Worm (Caenorhabditis elegans) whole organism, young adult: ENCODE data around the gene alkb-1.

Experiments used
- F37B4.10 ChIP-seq: fragments of 200-800 bp; sonication (Bioruptor generic); IDR thresholded peaks from 2 replicates; pipeline ENCODE4 v1.3.6; 2022; ENCODE audit warnings: missing genetic modification characterization, missing compliant biosample characterization
- F39B2.1 ChIP-seq: fragments of 200-800 bp; sonication (Bioruptor generic); IDR thresholded peaks from 2 replicates; pipeline ENCODE4 v1.3.6; 2022; ENCODE audit warnings: missing genetic modification reagents, missing genetic modification characterization, missing compliant biosample characterization
- F52B5.7 ChIP-seq: sonication (generic microtip); optimal IDR thresholded peaks from 2 replicates; lab custom pipeline; 2016; ENCODE audit warnings: mild to moderate bottlenecking, missing genetic modification characterization, missing compliant biosample characterization
- F57A8.1 ChIP-seq: fragments of 200-800 bp; sonication (Bioruptor generic); optimal IDR thresholded peaks from 2 replicates; lab custom pipeline; 2018; ENCODE audit warnings: mild to moderate bottlenecking, missing genetic modification characterization, moderate library complexity, missing compliant biosample characterization
- F57C9.4 ChIP-seq: sonication (generic microtip); optimal IDR thresholded peaks from 2 replicates; lab custom pipeline; 2017; ENCODE audit warnings: mild to moderate bottlenecking, missing genetic modification characterization, missing compliant biosample characterization
- Y53F4B.3 ChIP-seq: fragments of 200-800 bp; sonication (Bioruptor generic); IDR thresholded peaks from 2 replicates; pipeline ENCODE4 v1.3.6; 2022; ENCODE audit warnings: missing genetic modification reagents, missing genetic modification characterization, missing compliant biosample characterization
- aptf-2 ChIP-seq: fragments of 200-800 bp; sonication (Bioruptor generic); conservative IDR thresholded peaks from 2 replicates; pipeline ENCODE4 v1.3.6; 2022; ENCODE audit warnings: missing genetic modification reagents, missing genetic modification characterization, missing compliant biosample characterization
- attf-5 ChIP-seq: fragments of 200-800 bp; sonication (Bioruptor generic); optimal IDR thresholded peaks from 2 replicates; lab custom pipeline; 2018; ENCODE audit warnings: mild to moderate bottlenecking, missing genetic modification characterization, missing compliant biosample characterization
- bed-2 ChIP-seq: fragments of 200-800 bp; sonication (Bioruptor generic); IDR thresholded peaks from 2 replicates; pipeline ENCODE4 v1.3.6; 2022; ENCODE audit warnings: missing genetic modification reagents, missing genetic modification characterization, missing compliant biosample characterization
- cebp-1 ChIP-seq, 2 experiments: fragments of 200-800 bp in 1 of 2; sonication (Bioruptor generic) in 1 of 2; sonication (generic microtip) in 1 of 2; IDR thresholded peaks in 1 of 2; optimal IDR thresholded peaks in 1 of 2; 2 replicates each; pipeline versions ENCODE4 v1.3.6 to Lab custom; 2017 to 2022; ENCODE audit warnings: missing compliant biosample characterization in 2 of 2, missing genetic modification characterization in 2 of 2, mild to moderate bottlenecking in 1 of 2, missing genetic modification reagents in 1 of 2, moderate library complexity in 1 of 2
- ceh-100 ChIP-seq: fragments of 200-800 bp; sonication (Bioruptor generic); IDR thresholded peaks from 2 replicates; pipeline ENCODE4 v1.3.6; 2022; ENCODE audit warnings: missing genetic modification reagents, missing genetic modification characterization, missing compliant biosample characterization
- ceh-58 ChIP-seq: fragments of 200-800 bp; sonication (Bioruptor generic); IDR thresholded peaks from 2 replicates; pipeline ENCODE4 v1.3.6; 2022; ENCODE audit warnings: missing genetic modification characterization, missing compliant biosample characterization
- die-1 ChIP-seq: sonication (generic microtip); optimal IDR thresholded peaks from 2 replicates; lab custom pipeline; 2016; ENCODE audit warnings: missing genotype, mild to moderate bottlenecking, missing genetic modification characterization, missing compliant biosample characterization
- dpff-1 ChIP-seq: sonication (generic microtip); optimal IDR thresholded peaks from 2 replicates; lab custom pipeline; 2017; ENCODE audit warnings: mild to moderate bottlenecking, missing genetic modification characterization, missing compliant biosample characterization
- efl-1 ChIP-seq: fragments of 150-350 bp; optimal IDR thresholded peaks from 2 replicates; lab custom pipeline; 2014; ENCODE audit warnings: missing biosample characterization, missing genetic modification reagents, missing genetic modification characterization
- egrh-3 ChIP-seq: fragments of 200-800 bp; sonication (Bioruptor generic); IDR thresholded peaks from 2 replicates; pipeline ENCODE4 v1.3.6; 2022; ENCODE audit warnings: missing genetic modification reagents, missing genetic modification characterization, missing compliant biosample characterization
- fkh-3 ChIP-seq: sonication (generic microtip); optimal IDR thresholded peaks from 2 replicates; lab custom pipeline; 2016; ENCODE audit warnings: mild to moderate bottlenecking, missing genetic modification characterization, missing compliant biosample characterization
- hmg-20 ChIP-seq: fragments of 200-800 bp; sonication (Bioruptor generic); IDR thresholded peaks from 2 replicates; pipeline ENCODE4 v1.3.6; 2022; ENCODE audit warnings: missing genetic modification reagents, missing genetic modification characterization, missing compliant biosample characterization
- hrde-1 ChIP-seq: sonication (generic microtip); optimal IDR thresholded peaks from 2 replicates; lab custom pipeline; 2016; ENCODE audit warnings: missing genetic modification characterization, mild to moderate bottlenecking, missing compliant biosample characterization, moderate library complexity, missing genotype, missing genetic modification reagents, borderline replicate concordance
- hsf-1 ChIP-seq: fragments of 200-800 bp; sonication (Bioruptor generic); IDR thresholded peaks from 2 replicates; pipeline ENCODE4 v1.3.6; 2022; ENCODE audit warnings: missing genetic modification reagents, missing genetic modification characterization, missing compliant biosample characterization
- lir-1 ChIP-seq: fragments of 200-800 bp; sonication (Bioruptor generic); conservative IDR thresholded peaks from 2 replicates; pipeline ENCODE4 v1.3.6; 2022; ENCODE audit warnings: missing genetic modification reagents, missing genetic modification characterization, missing compliant biosample characterization
- lsl-1 ChIP-seq: fragments of 200-800 bp; sonication (Bioruptor generic); optimal IDR thresholded peaks from 2 replicates; lab custom pipeline; 2018; ENCODE audit warnings: mild to moderate bottlenecking, missing genetic modification characterization, moderate library complexity, missing compliant biosample characterization
- lsy-27 ChIP-seq: sonication (generic microtip); optimal IDR thresholded peaks from 2 replicates; lab custom pipeline; 2017; ENCODE audit warnings: missing genetic modification characterization, mild to moderate bottlenecking, missing compliant biosample characterization, antibody characterized with exemption, missing genotype, borderline replicate concordance; ENCODE audit not compliant: insufficient read depth
- mcd-1 ChIP-seq: fragments of 200-800 bp; sonication (Bioruptor generic); IDR thresholded peaks from 2 replicates; pipeline ENCODE4 v1.3.6; 2022; ENCODE audit warnings: missing genetic modification reagents, missing genetic modification characterization, missing compliant biosample characterization
- nhr-27 ChIP-seq: fragments of 200-800 bp; sonication (Bioruptor generic); optimal IDR thresholded peaks from 2 replicates; lab custom pipeline; 2018; ENCODE audit warnings: mild to moderate bottlenecking, missing genetic modification characterization, moderate library complexity, missing compliant biosample characterization
- nhr-80 ChIP-seq: sonication (generic microtip); optimal IDR thresholded peaks from 2 replicates; lab custom pipeline; 2016; ENCODE audit warnings: missing genetic modification characterization, missing compliant biosample characterization
- snpc-1.1 ChIP-seq: sonication (generic microtip); optimal IDR thresholded peaks from 2 replicates; lab custom pipeline; 2017; ENCODE audit warnings: missing genetic modification characterization, mild to moderate bottlenecking, missing compliant biosample characterization, antibody characterized with exemption, moderate library complexity, missing genotype, missing genetic modification reagents; ENCODE audit not compliant: insufficient read depth
- snpc-4 ChIP-seq, 5 experiments: fragments of 150-350 bp in 1 of 5; sonication (generic microtip) in 4 of 5; optimal IDR thresholded peaks; 2 replicates each; lab custom pipeline; 2014 to 2018; ENCODE audit warnings: missing genetic modification characterization in 5 of 5, missing biosample characterization in 3 of 5, antibody characterized with exemption in 2 of 5, mild to moderate bottlenecking in 2 of 5, missing compliant biosample characterization in 2 of 5, missing genotype in 2 of 5, moderate library complexity in 2 of 5, missing genetic modification reagents in 1 of 5
- tbp1 ChIP-seq: fragments of 200-800 bp; sonication (Bioruptor generic); optimal IDR thresholded peaks from 2 replicates; lab custom pipeline; 2018; ENCODE audit warnings: mild to moderate bottlenecking, missing genetic modification characterization, missing compliant biosample characterization
- tbx-9 ChIP-seq: sonication (generic microtip); optimal IDR thresholded peaks from 2 replicates; lab custom pipeline; 2016; ENCODE audit warnings: borderline replicate concordance, missing genetic modification characterization, inconsistent platforms, missing compliant biosample characterization
- zfh-2 ChIP-seq: fragments of 200-800 bp; sonication (Bioruptor generic); conservative IDR thresholded peaks from 2 replicates; pipeline ENCODE4 v1.3.6; 2022; ENCODE audit warnings: missing genetic modification reagents, missing genetic modification characterization, missing compliant biosample characterization
- zim-3 ChIP-seq: sonication (generic microtip); optimal IDR thresholded peaks from 2 replicates; lab custom pipeline; 2017; ENCODE audit warnings: mild to moderate bottlenecking, missing genetic modification characterization, moderate library complexity, missing compliant biosample characterization
- ztf-18 ChIP-seq: sonication (generic microtip); optimal IDR thresholded peaks from 2 replicates; lab custom pipeline; 2016; ENCODE audit warnings: missing genotype, mild to moderate bottlenecking, missing genetic modification characterization, missing compliant biosample characterization

Gene alkb-1

ce11 chrII:1378259-1378658 is 34.0 kb upstream of the alkb-1 start, which contains the start of gene F54D12.10 (continued):
- TF ChIP-seq hrde-1 (tag; lab: Kevin White, UChicago): no peak

- TF ChIP-seq Y53F4B.3 (GFP tag; lab: Robert Waterston, UW) (no peak), efl-1 (GFP tag; lab: Kevin White, UChicago) (no peak), hsf-1 (no peak), lsl-1 (GFP tag; lab: Kevin White, UChicago) (no peak), tbx-9 (tag; lab: Kevin White, UChicago) (no peak), F39B2.1 (no peak), lir-1 (GFP tag; lab: Robert Waterston, UW) (no peak), attf-5 (GFP tag; lab: Kevin White, UChicago) (no peak), lsy-27 (tag; lab: Kevin White, UChicago) (no peak), F57C9.4 (tag; lab: Kevin White, UChicago) (no peak), mcd-1 (no peak), bed-2 (no peak), nhr-27 (tag; lab: Kevin White, UChicago) (no peak), zfh-2 (GFP tag; lab: Robert Waterston, UW) (no peak), ceh-58 (GFP tag; lab: Robert Waterston, UW) (no peak), ztf-18 (tag; lab: Kevin White, UChicago) (no peak), cebp-1 (GFP tag; IDR thresholded peaks at IDR 0.05; lab: Robert Waterston, UW) (no peak), cebp-1 (tag; optimal IDR thresholded peaks at IDR 0.05; lab: Kevin White, UChicago) (no peak), aptf-2 (no peak), F37B4.10 (GFP tag; lab: Robert Waterston, UW) (no peak), hmg-20 (no peak)
These were observed 30.6 kb upstream of the alkb-1 start, which contains the start of gene F54D12.9 for ce11 chrII:1381618-1382017. F54D12.9 (minus strand) TSS chrII:1381718.

ce11 chrII:1385280-1385679 is 26.9 kb upstream of the alkb-1 start, which contains the start of gene F54D12.7:
F54D12.7 (minus strand) TSS chrII:1385380.
- TF ChIP-seq zim-3 (tag; lab: Kevin White, UChicago): no peak
- no peak for TF ChIP-seq die-1 (tag; lab: Kevin White, UChicago)
- no peak for TF ChIP-seq dpff-1
- TF ChIP-seq, all 124 proteins: peak for 0

ce11 chrII:1386478-1386877 is 25.7 kb upstream of the alkb-1 start, which contains the start of gene aat-7:
aat-7 (plus strand) TSS chrII:1386870.
- TF ChIP-seq nhr-80 (tag; lab: Kevin White, UChicago) (peak; percentile 90), ceh-58 (GFP tag; lab: Robert Waterston, UW) (no peak)

- no peak for TF ChIP-seq snpc-1.1 (tag; lab: Kevin White, UChicago)
- TF ChIP-seq tbp1: no peak
- TF ChIP-seq bed-2: no peak
These were observed 14.5 kb upstream of the alkb-1 start, which contains the start of gene F54D12.8 for ce11 chrII:1397703-1398102. F54D12.8 (minus strand) TSS chrII:1398038.

ce11 chrII:1398396-1398795 is 13.8 kb upstream of the alkb-1 start, which contains the start of gene F54D12.2:
F54D12.2 (plus strand) TSS chrII:1398696.
- no peak for TF ChIP-seq egrh-3 (GFP tag; lab: Robert Waterston, UW)
- no peak for TF ChIP-seq F57A8.1
- TF ChIP-seq ceh-100 (GFP tag; lab: Robert Waterston, UW): no peak
- no peak for TF ChIP-seq fkh-3 (tag; lab: Kevin White, UChicago)
- no peak for TF ChIP-seq snpc-4 (GFP tag; optimal IDR thresholded peaks at IDR 0.05; lab: Kevin White, UChicago)
- no peak for TF ChIP-seq snpc-4 (tag; optimal IDR thresholded peaks at IDR 0.05; lab: Kevin White, UChicago)
- no peak for TF ChIP-seq F52B5.7
